Worm (Caenorhabditis elegans) whole organism, L3 larva: ENCODE data around the gene mec-1.

Source experiments
- R02D3.7 ChIP-seq: fragments of 150-350 bp; optimal IDR thresholded peaks from 2 replicates; lab custom pipeline; 2014; ENCODE audit warnings: missing biosample characterization, missing genetic modification characterization
- eor-1 ChIP-seq, 2 experiments: fragments of 150-350 bp; optimal IDR thresholded peaks; 2 replicates each; lab custom pipeline; 2014 to 2018; ENCODE audit warnings: missing biosample characterization in 2 of 2, missing genetic modification characterization in 2 of 2
- fos-1 ChIP-seq: fragments of 150-350 bp; optimal IDR thresholded peaks from 2 replicates; lab custom pipeline; 2014; ENCODE audit warnings: missing biosample characterization, missing genetic modification characterization
- jun-1 ChIP-seq: fragments of 150-350 bp; optimal IDR thresholded peaks from 2 replicates; lab custom pipeline; 2014; ENCODE audit warnings: missing biosample characterization, missing genetic modification reagents, missing genetic modification characterization
- lin-39 ChIP-seq: fragments of 150-350 bp; optimal IDR thresholded peaks from 2 replicates; lab custom pipeline; 2018; ENCODE audit warnings: missing biosample characterization, missing genetic modification reagents, missing genetic modification characterization
- nhr-11 ChIP-seq: fragments of 150-350 bp; optimal IDR thresholded peaks from 2 replicates; lab custom pipeline; 2014; ENCODE audit warnings: missing biosample characterization, missing genetic modification characterization
- nhr-237 ChIP-seq: fragments of 150-350 bp; optimal IDR thresholded peaks from 2 replicates; lab custom pipeline; 2014; ENCODE audit warnings: missing biosample characterization, missing genetic modification characterization
- nhr-76 ChIP-seq: fragments of 150-350 bp; sonication (generic microtip); optimal IDR thresholded peaks from 5 replicates; lab custom pipeline; 2014; ENCODE audit warnings: missing biosample characterization, missing genetic modification characterization
- nhr-77 ChIP-seq: fragments of 150-350 bp; optimal IDR thresholded peaks from 2 replicates; lab custom pipeline; 2014; ENCODE audit warnings: missing biosample characterization, missing genetic modification characterization
- unc-39 ChIP-seq: sonication (generic microtip); optimal IDR thresholded peaks from 4 replicates; lab custom pipeline; 2017; ENCODE audit warnings: missing biosample characterization, missing genetic modification characterization

DNA sequence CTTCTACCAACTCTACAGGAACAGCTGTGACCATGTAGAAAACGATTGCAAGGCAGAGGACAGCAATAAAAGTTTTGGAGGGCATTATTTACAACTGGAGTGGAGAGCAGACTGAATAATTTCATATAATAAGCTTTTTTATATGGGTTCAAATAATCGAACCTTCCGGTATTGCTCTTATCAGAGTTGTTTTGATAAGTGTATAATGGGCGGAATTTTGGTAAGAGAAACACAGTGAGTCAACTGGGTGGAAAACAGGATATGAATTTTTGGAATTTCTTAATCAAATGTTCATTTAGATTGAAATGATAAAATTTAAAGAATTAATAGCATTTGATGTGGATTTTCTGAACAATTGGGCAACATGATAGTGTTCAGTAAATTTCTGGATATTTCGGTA lies 6.6 kb upstream of the mec-1 start, which contains the start of gene Y57E12B.11:
- TF ChIP-seq nhr-77 (tag; lab: Kevin White, UChicago) (no peak), lin-39 (no peak), fos-1 (tag; lab: Kevin White, UChicago) (no peak), unc-39 (no peak), nhr-76 (tag; lab: Kevin White, UChicago) (no peak), R02D3.7 (no peak), jun-1 (tag; lab: Kevin White, UChicago) (no peak), nhr-11 (tag; lab: Kevin White, UChicago) (no peak), eor-1 (tag; optimal IDR thresholded peaks at IDR 0.05; lab: Kevin White, UChicago) (no peak), nhr-237 (tag; lab: Kevin White, UChicago) (no peak)
